Worm (Caenorhabditis elegans): ENCODE measurements around the gene C38C3.4.

ce11 chrV:1499140-1499539, 17.3 kb downstream of the C38C3.4 start, which contains the start of gene sru-27:
- TF ChIP-seq ztf-29 (GFP tag; IDR thresholded peaks at IDR 0.05): no peak
- no peak for TF ChIP-seq flt-1 (GFP tag; IDR thresholded peaks at IDR 0.05)
- TF ChIP-seq ztf-23 (GFP tag; IDR thresholded peaks at IDR 0.05): no peak
- TF ChIP-seq med-1 (GFP tag; optimal IDR thresholded peaks at IDR 0.05; ENCODE audit: insufficient read depth): no peak
- TF ChIP-seq T22C8.4 (GFP tag; IDR thresholded peaks at IDR 0.05): no peak
- TF ChIP-seq tab-1 (GFP tag; IDR thresholded peaks at IDR 0.05): no peak

Measured in whole organism, midembryonic.